Worm (Caenorhabditis elegans) whole organism, L4 larva: ENCODE data around the gene ztf-14.

Experiments
- ceh-82 ChIP-seq: sonication (generic microtip); optimal IDR thresholded peaks from 2 replicates; lab custom pipeline; 2017; ENCODE audit warnings: missing biosample characterization, missing genetic modification characterization
- lim-7 ChIP-seq: fragments of 200-800 bp; sonication (Bioruptor generic); IDR thresholded peaks from 2 replicates; pipeline ENCODE4 v1.3.6; 2022; ENCODE audit warnings: missing genetic modification characterization, missing compliant biosample characterization
- nhr-25 ChIP-seq: sonication (generic microtip); optimal IDR thresholded peaks from 2 replicates; lab custom pipeline; 2017; ENCODE audit warnings: missing genetic modification characterization, mild to moderate bottlenecking, missing compliant biosample characterization, antibody characterized with exemption, moderate library complexity, borderline replicate concordance; ENCODE audit not compliant: insufficient read depth
- nhr-76 ChIP-seq: fragments of 150-350 bp; optimal IDR thresholded peaks from 2 replicates; lab custom pipeline; 2014; ENCODE audit warnings: missing biosample characterization, missing genetic modification characterization
- spr-1 ChIP-seq: sonication (generic microtip); optimal IDR thresholded peaks from 2 replicates; lab custom pipeline; 2016; ENCODE audit warnings: mild to moderate bottlenecking, missing genetic modification characterization, missing compliant biosample characterization

DNA sequence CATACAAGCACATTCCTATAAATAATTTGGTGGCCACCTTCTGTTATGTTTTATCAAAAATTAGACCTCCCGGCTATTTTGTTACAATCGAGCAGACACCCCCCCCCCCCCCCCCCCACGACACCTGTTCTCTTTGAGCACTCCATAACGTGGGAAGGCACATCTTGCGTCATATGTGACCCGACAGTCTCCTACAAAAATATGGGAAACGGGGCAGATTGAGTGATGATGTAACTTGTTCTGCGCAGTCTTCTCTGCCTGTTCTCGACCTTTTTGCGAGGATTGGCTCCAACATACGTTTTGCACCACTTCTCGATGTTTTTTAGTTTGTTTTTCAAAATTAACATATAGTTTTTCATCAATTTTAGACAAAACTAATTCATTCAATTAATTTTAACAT lies 48.4 kb upstream of the ztf-14 start:
- no peak for TF ChIP-seq lim-7 (GFP tag; lab: Robert Waterston, UW)
- no peak for TF ChIP-seq nhr-76 (tag; lab: Kevin White, UChicago)
- no peak for TF ChIP-seq nhr-25
- no peak for TF ChIP-seq spr-1 (tag; lab: Kevin White, UChicago)
- TF ChIP-seq ceh-82 = no peak
